Fruit fly (Drosophila melanogaster) whole organism, prepupa: ENCODE measurements around the gene ATPsynbetaL.
A peak's percentile ranks its signal among the peaks of the same experiment; 100 is the strongest.

ENCODE experiments used
- CG6808 ChIP-seq: fragments of 200-800 bp; sonication (Bioruptor generic); optimal IDR thresholded peaks from 3 replicates; lab custom pipeline; 2017; ENCODE audit warnings: missing biosample characterization, missing genetic modification characterization, mild to moderate bottlenecking, moderate library complexity, missing genetic modification reagents
- CG8119 ChIP-seq: fragments of 200-800 bp; sonication (Bioruptor generic); IDR thresholded peaks from 3 replicates; pipeline ENCODE4 v1.3.6; 2022; ENCODE audit warnings: missing biosample characterization, missing genetic modification characterization
- Eip78C ChIP-seq: fragments of 200-800 bp; sonication (Bioruptor generic); peaks from one replicate; lab custom pipeline; 2016; ENCODE audit warnings: missing biosample characterization, missing genetic modification characterization
- achi ChIP-seq: fragments of 200-800 bp; sonication (Bioruptor generic); optimal IDR thresholded peaks from 3 replicates; lab custom pipeline; 2016; ENCODE audit warnings: missing biosample characterization, missing genetic modification characterization
- cyc ChIP-seq: fragments of 200-800 bp; sonication (Bioruptor generic); optimal IDR thresholded peaks from 3 replicates; lab custom pipeline; 2016; ENCODE audit warnings: missing biosample characterization, missing genetic modification characterization
- dsx ChIP-seq: fragments of 200-800 bp; optimal IDR thresholded peaks from 3 replicates; lab custom pipeline; 2019; ENCODE audit warnings: missing biosample characterization, mild to moderate bottlenecking, missing genetic modification characterization, moderate library complexity; ENCODE audit not compliant: poor library complexity, severe bottlenecking
- salr ChIP-seq, 2 experiments: fragments of 200-800 bp; sonication (Bioruptor generic); optimal IDR thresholded peaks; 3 replicates each; lab custom pipeline; 2016 to 2018; ENCODE audit warnings: missing biosample characterization in 2 of 2, missing genetic modification characterization in 2 of 2, mild to moderate bottlenecking in 1 of 2
- topi ChIP-seq: fragments of 200-800 bp; sonication (Bioruptor generic); optimal IDR thresholded peaks from 3 replicates; lab custom pipeline; 2016; ENCODE audit warnings: missing biosample characterization, missing genetic modification characterization

DNA sequence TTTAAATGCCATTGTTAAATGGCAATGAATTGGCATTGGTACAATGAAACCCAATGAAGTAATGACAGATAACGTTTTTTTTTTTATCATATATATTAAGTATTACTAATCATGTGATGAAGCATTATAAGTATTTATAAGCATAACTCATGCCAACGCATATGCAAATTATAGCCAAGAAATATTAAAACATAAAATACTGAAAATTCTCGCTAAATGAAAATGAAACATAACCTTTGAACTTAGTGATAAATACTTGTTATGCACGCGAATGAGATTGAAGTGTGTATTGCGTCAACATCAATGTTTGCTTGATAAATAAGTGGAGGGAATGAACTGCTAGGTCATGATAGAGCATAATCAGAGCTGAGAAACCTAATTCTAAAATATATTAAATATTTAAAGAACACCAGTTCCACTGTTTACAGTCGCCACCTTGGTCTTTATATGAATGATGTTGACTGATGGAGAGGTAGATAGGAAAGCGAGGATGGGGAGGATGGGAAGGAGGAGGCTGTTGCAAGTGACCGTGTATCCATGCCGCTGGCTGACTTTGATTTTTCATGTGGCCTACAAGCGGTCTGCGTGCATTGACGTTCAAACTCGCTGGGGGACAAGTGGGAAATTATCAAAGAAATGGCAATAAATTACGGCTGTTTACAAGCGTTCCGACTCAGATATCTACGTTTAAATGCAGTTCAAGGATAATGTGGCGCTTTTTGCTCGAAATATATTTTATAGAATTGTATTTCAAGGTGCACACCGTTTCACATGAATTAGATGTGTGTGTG is 41.3 kb upstream of the ATPsynbetaL start:
- TF ChIP-seq dsx (GFP tag; lab: Kevin White, UChicago): no peak
- TF ChIP-seq topi (GFP tag; lab: Kevin White, UChicago): no peak
- peak; percentile 54 for TF ChIP-seq Eip78C (GFP tag; lab: Kevin White, UChicago)
- no peak for TF ChIP-seq CG8119 (GFP tag; lab: Robert Waterston, UW)
- TF ChIP-seq achi: no peak
- TF ChIP-seq salr (GFP tag; optimal IDR thresholded peaks at IDR 0.05; lab: Kevin White, UChicago): peak in 1 of 2 experiments; percentile 17
- TF ChIP-seq cyc (GFP tag; lab: Kevin White, UChicago): no peak
- no peak for TF ChIP-seq CG6808 (GFP tag; lab: Kevin White, UChicago)
